Worm (Caenorhabditis elegans) whole organism, L3 larva: ENCODE measurements around the gene Y73F8A.22.

Experiments used
- R02D3.7 ChIP-seq: fragments of 150-350 bp; optimal IDR thresholded peaks from 2 replicates; lab custom pipeline; 2014; ENCODE audit warnings: missing biosample characterization, missing genetic modification characterization
- ama-1 ChIP-seq: fragments of 150-350 bp; optimal IDR thresholded peaks from 2 replicates; lab custom pipeline; 2018
- egl-27 ChIP-seq: sonication (generic microtip); optimal IDR thresholded peaks from 4 replicates; lab custom pipeline; 2017; ENCODE audit warnings: missing biosample characterization, missing genetic modification reagents, missing genetic modification characterization
- elt-3 ChIP-seq, 3 experiments: fragments of 150-350 bp in 1 of 3; sonication (generic microtip) in 2 of 3; optimal IDR thresholded peaks; 2 replicates in 2 of 3; 4 replicates in 1 of 3; lab custom pipeline; 2014 to 2017; ENCODE audit warnings: missing biosample characterization in 3 of 3, missing genetic modification characterization in 3 of 3
- fkh-10 ChIP-seq: sonication (generic microtip); optimal IDR thresholded peaks from 2 replicates; lab custom pipeline; 2017; ENCODE audit warnings: missing biosample characterization, missing genetic modification reagents, missing genetic modification characterization
- fos-1 ChIP-seq: fragments of 150-350 bp; optimal IDR thresholded peaks from 2 replicates; lab custom pipeline; 2014; ENCODE audit warnings: missing biosample characterization, missing genetic modification characterization
- nhr-11 ChIP-seq: fragments of 150-350 bp; optimal IDR thresholded peaks from 2 replicates; lab custom pipeline; 2014; ENCODE audit warnings: missing biosample characterization, missing genetic modification characterization
- nhr-12 ChIP-seq: fragments of 150-350 bp; optimal IDR thresholded peaks from 2 replicates; lab custom pipeline; 2014; ENCODE audit warnings: missing biosample characterization, missing genetic modification characterization
- nhr-237 ChIP-seq: fragments of 150-350 bp; optimal IDR thresholded peaks from 2 replicates; lab custom pipeline; 2014; ENCODE audit warnings: missing biosample characterization, missing genetic modification characterization
- nhr-25 ChIP-seq: sonication (generic microtip); optimal IDR thresholded peaks from 2 replicates; lab custom pipeline; 2017; ENCODE audit warnings: missing biosample characterization, missing genetic modification characterization
- unc-62 ChIP-seq: fragments of 150-350 bp; sonication (generic microtip); optimal IDR thresholded peaks from 4 replicates; lab custom pipeline; 2014; ENCODE audit warnings: missing biosample characterization, missing genetic modification reagents, missing genetic modification characterization
- zag-1 ChIP-seq: fragments of 150-350 bp; optimal IDR thresholded peaks from 2 replicates; lab custom pipeline; 2014; ENCODE audit warnings: missing biosample characterization, missing genetic modification characterization
- ztf-11 ChIP-seq: fragments of 150-350 bp; optimal IDR thresholded peaks from 2 replicates; lab custom pipeline; 2014; ENCODE audit warnings: missing biosample characterization, missing genetic modification characterization
- ztf-4 ChIP-seq: fragments of 150-350 bp; optimal IDR thresholded peaks from 2 replicates; lab custom pipeline; 2014; ENCODE audit warnings: missing biosample characterization, missing genetic modification characterization

DNA sequence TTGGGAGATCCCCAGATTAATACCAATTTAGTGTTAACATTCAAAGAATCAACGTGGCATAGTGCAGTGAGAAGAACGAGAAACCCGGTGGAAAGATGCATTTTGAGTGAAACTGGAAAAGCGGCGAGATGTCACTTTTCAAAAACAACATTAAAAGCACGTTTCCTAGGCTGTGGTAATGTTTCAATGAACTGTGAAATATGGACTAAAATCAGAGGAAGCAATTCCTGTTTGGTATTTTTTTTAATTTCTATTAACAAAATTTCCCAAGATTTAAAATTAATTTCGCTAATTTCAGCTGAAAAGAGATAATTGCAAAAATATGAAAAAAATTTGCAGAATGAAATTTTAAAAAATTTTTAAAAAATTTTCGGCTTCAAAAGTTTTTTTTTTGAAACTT is at the start of gene Y73F8A.22:
- no peak for TF ChIP-seq egl-27 (tag; lab: Kevin White, UChicago)
- no peak for TF ChIP-seq nhr-25 (tag; lab: Kevin White, UChicago)
- no peak for TF ChIP-seq zag-1 (tag; lab: Kevin White, UChicago)
- no peak for TF ChIP-seq nhr-237 (tag; lab: Kevin White, UChicago)
- no peak for TF ChIP-seq nhr-11 (tag; lab: Kevin White, UChicago)
- TF ChIP-seq unc-62 (GFP tag; lab: Kevin White, UChicago): no peak
- TF ChIP-seq elt-3 (tag; optimal IDR thresholded peaks at IDR 0.05; lab: Kevin White, UChicago): no peak
- no peak for TF ChIP-seq fos-1 (tag; lab: Kevin White, UChicago)
- no peak for TF ChIP-seq fkh-10
- no peak for TF ChIP-seq ama-1 (lab: Kevin White, UChicago)
- no peak for TF ChIP-seq nhr-12 (tag; lab: Kevin White, UChicago)
- no peak for TF ChIP-seq R02D3.7 (tag; lab: Kevin White, UChicago)
- TF ChIP-seq ztf-4 (tag; lab: Kevin White, UChicago): no peak
- TF ChIP-seq ztf-11 (tag; lab: Kevin White, UChicago): no peak
